Worm (Caenorhabditis elegans) whole organism, late embryonic: ENCODE results near the gene decr-1.3.

Experiments used
- ama-1 ChIP-seq: fragments of 150-350 bp; optimal IDR thresholded peaks from 2 replicates; lab custom pipeline; 2014
- mec-3 ChIP-seq: sonication (generic microtip); optimal IDR thresholded peaks from 2 replicates; lab custom pipeline; 2016; ENCODE audit warnings: borderline replicate concordance, missing genetic modification characterization, missing compliant biosample characterization
- nhr-11 ChIP-seq: fragments of 150-350 bp; optimal IDR thresholded peaks from 2 replicates; lab custom pipeline; 2014; ENCODE audit warnings: missing biosample characterization, missing genetic modification characterization
- sdc-2 ChIP-seq: sonication (generic microtip); optimal IDR thresholded peaks from 2 replicates; lab custom pipeline; 2016; ENCODE audit warnings: missing genotype, missing genetic modification characterization, missing compliant biosample characterization

- TF ChIP-seq nhr-11 (tag; lab: Kevin White, UChicago) = no peak
- TF ChIP-seq sdc-2 (tag; lab: Kevin White, UChicago) = no peak
- TF ChIP-seq ama-1 (lab: Kevin White, UChicago) = no peak
- TF ChIP-seq mec-3 (tag; lab: Kevin White, UChicago) = no peak
These were observed 47.2 kb downstream of the decr-1.3 start for ce11 chrII:8126132-8126531.
